Worm (Caenorhabditis elegans) whole organism, L4 larva: ENCODE data around the gene npr-22.
A peak's percentile ranks its signal among the peaks of the same experiment; 100 is the strongest.

ENCODE experiments used
- T20F7.1 ChIP-seq: fragments of 200-800 bp; sonication (Bioruptor generic); optimal IDR thresholded peaks from 2 replicates; lab custom pipeline; 2018; ENCODE audit warnings: mild to moderate bottlenecking, missing genetic modification characterization, missing compliant biosample characterization
- Y105C5A.15 ChIP-seq: fragments of 200-800 bp; sonication (Bioruptor generic); IDR thresholded peaks from 2 replicates; pipeline ENCODE4 v1.3.6; 2022; ENCODE audit warnings: missing genetic modification characterization, missing compliant biosample characterization
- Y75B8A.6 ChIP-seq: fragments of 200-800 bp; sonication (Bioruptor generic); IDR thresholded peaks from 2 replicates; pipeline ENCODE4 v1.3.6; 2022; ENCODE audit warnings: missing genetic modification reagents, missing genetic modification characterization, missing compliant biosample characterization
- ZK337.2 ChIP-seq: fragments of 200-800 bp; sonication (Bioruptor generic); IDR thresholded peaks from 2 replicates; pipeline ENCODE4 v1.3.6; 2022; ENCODE audit warnings: missing genetic modification reagents, missing genetic modification characterization, missing compliant biosample characterization
- ZK546.5 ChIP-seq, 2 experiments: sonication (generic microtip); optimal IDR thresholded peaks; 2 replicates each; lab custom pipeline; 2017; ENCODE audit warnings: missing biosample characterization in 2 of 2, missing genetic modification characterization in 2 of 2
- aha-1 ChIP-seq: fragments of 150-350 bp; peaks from one replicate; lab custom pipeline; 2014; ENCODE audit warnings: missing biosample characterization, missing genetic modification characterization
- aly-2 ChIP-seq: sonication (generic microtip); optimal IDR thresholded peaks from 2 replicates; lab custom pipeline; 2018; ENCODE audit warnings: missing biosample characterization, missing genetic modification characterization
- ama-1 ChIP-seq: fragments of 150-350 bp; optimal IDR thresholded peaks from 2 replicates; lab custom pipeline; 2014; ENCODE audit warnings: inconsistent platforms, mixed read lengths
- arid-1 ChIP-seq: fragments of 200-800 bp; sonication (Bioruptor generic); conservative IDR thresholded peaks from 2 replicates; pipeline ENCODE4 v1.3.6; 2022; ENCODE audit warnings: missing genetic modification reagents, missing genetic modification characterization, missing compliant biosample characterization
- ceh-32 ChIP-seq: sonication (generic microtip); optimal IDR thresholded peaks from 2 replicates; lab custom pipeline; 2016; ENCODE audit warnings: mild to moderate bottlenecking, missing genetic modification characterization, missing compliant biosample characterization; ENCODE audit not compliant: poor library complexity
- ceh-82 ChIP-seq: sonication (generic microtip); optimal IDR thresholded peaks from 2 replicates; lab custom pipeline; 2017; ENCODE audit warnings: missing biosample characterization, missing genetic modification characterization
- cey-2 ChIP-seq: sonication (generic microtip); optimal IDR thresholded peaks from 3 replicates; lab custom pipeline; 2017; ENCODE audit warnings: missing genetic modification characterization, mild to moderate bottlenecking, missing compliant biosample characterization, antibody characterized with exemption, borderline replicate concordance; ENCODE audit not compliant: insufficient read depth
- ctbp-1 ChIP-seq: fragments of 200-800 bp; sonication (Bioruptor generic); IDR thresholded peaks from 2 replicates; pipeline ENCODE4 v1.3.6; 2022; ENCODE audit warnings: missing genetic modification reagents, missing genetic modification characterization, missing compliant biosample characterization
- daf-12 ChIP-seq: fragments of 150-350 bp; optimal IDR thresholded peaks from 2 replicates; lab custom pipeline; 2014; ENCODE audit warnings: missing biosample characterization, missing genetic modification reagents, missing genetic modification characterization
- daf-16 ChIP-seq, 3 experiments: sonication (generic microtip); optimal IDR thresholded peaks; 2 replicates each; lab custom pipeline; 2016 to 2017; ENCODE audit warnings: missing genetic modification characterization in 3 of 3, missing genetic modification reagents in 3 of 3, mild to moderate bottlenecking in 2 of 3, missing compliant biosample characterization in 2 of 3, missing biosample characterization in 1 of 3, moderate library complexity in 1 of 3
- daf-8 ChIP-seq: fragments of 200-800 bp; sonication (Bioruptor generic); IDR thresholded peaks from 2 replicates; pipeline ENCODE4 v1.3.6; 2022; ENCODE audit warnings: missing genetic modification characterization, missing compliant biosample characterization
- dmd-6 ChIP-seq: fragments of 200-800 bp; sonication (Bioruptor generic); IDR thresholded peaks from 2 replicates; pipeline ENCODE4 v1.3.6; 2022; ENCODE audit warnings: missing genetic modification reagents, missing genetic modification characterization, missing compliant biosample characterization
- dpl-1 ChIP-seq: fragments of 150-350 bp; optimal IDR thresholded peaks from 2 replicates; lab custom pipeline; 2014; ENCODE audit warnings: missing biosample characterization, missing genetic modification reagents, missing genetic modification characterization
- duxl-1 ChIP-seq: sonication (generic microtip); optimal IDR thresholded peaks from 2 replicates; lab custom pipeline; 2016; ENCODE audit warnings: mild to moderate bottlenecking, missing genetic modification characterization, moderate library complexity, missing compliant biosample characterization; ENCODE audit not compliant: poor library complexity
- fkh-10 ChIP-seq: fragments of 150-350 bp; optimal IDR thresholded peaks from 2 replicates; lab custom pipeline; 2014; ENCODE audit warnings: missing biosample characterization, missing genetic modification reagents, missing genetic modification characterization
- fos-1 ChIP-seq: fragments of 150-350 bp; optimal IDR thresholded peaks from 2 replicates; lab custom pipeline; 2014; ENCODE audit warnings: missing biosample characterization, missing genetic modification characterization
- hlh-11 ChIP-seq: fragments of 200-800 bp; sonication (Bioruptor generic); optimal IDR thresholded peaks from 2 replicates; lab custom pipeline; 2018; ENCODE audit warnings: mild to moderate bottlenecking, missing genetic modification characterization, missing compliant biosample characterization
- hmg-1.1 ChIP-seq: fragments of 200-800 bp; sonication (Bioruptor generic); IDR thresholded peaks from 2 replicates; pipeline ENCODE4 v1.3.6; 2022; ENCODE audit warnings: missing genetic modification reagents, missing genetic modification characterization, missing compliant biosample characterization
- jun-1 ChIP-seq: fragments of 150-350 bp; optimal IDR thresholded peaks from 2 replicates; lab custom pipeline; 2014; ENCODE audit warnings: missing biosample characterization, missing genetic modification reagents, missing genetic modification characterization
- lin-13 ChIP-seq: fragments of 150-350 bp; optimal IDR thresholded peaks from 2 replicates; lab custom pipeline; 2014; ENCODE audit warnings: missing biosample characterization, missing genetic modification reagents, missing genetic modification characterization
- lin-15B ChIP-seq: fragments of 150-350 bp; sonication (generic microtip); optimal IDR thresholded peaks from 3 replicates; lab custom pipeline; 2014; ENCODE audit warnings: missing biosample characterization, missing genetic modification characterization
- lin-29 ChIP-seq: fragments of 200-800 bp; sonication (Bioruptor generic); IDR thresholded peaks from 2 replicates; pipeline ENCODE4 v1.3.6; 2022; ENCODE audit warnings: missing genetic modification reagents, missing genetic modification characterization, missing compliant biosample characterization
- lin-38 ChIP-seq: fragments of 200-800 bp; sonication (Bioruptor generic); IDR thresholded peaks from 2 replicates; pipeline ENCODE4 v1.3.6; 2022; ENCODE audit warnings: missing genetic modification reagents, missing genetic modification characterization, missing compliant biosample characterization
- lir-3 ChIP-seq: sonication (generic microtip); optimal IDR thresholded peaks from 2 replicates; lab custom pipeline; 2016; ENCODE audit warnings: mild to moderate bottlenecking, missing genetic modification characterization, missing compliant biosample characterization
- mep-1 ChIP-seq: fragments of 150-350 bp; sonication (generic microtip); optimal IDR thresholded peaks from 3 replicates; lab custom pipeline; 2014; ENCODE audit warnings: missing biosample characterization, missing genetic modification characterization
- mxl-2 ChIP-seq: fragments of 200-800 bp; sonication (Bioruptor generic); conservative IDR thresholded peaks from 2 replicates; pipeline ENCODE4 v1.3.6; 2022; ENCODE audit warnings: missing genetic modification reagents, missing genetic modification characterization, missing compliant biosample characterization
- mxl-3 ChIP-seq: fragments of 200-800 bp; sonication (Bioruptor generic); optimal IDR thresholded peaks from 2 replicates; lab custom pipeline; 2018; ENCODE audit warnings: mild to moderate bottlenecking, missing genetic modification characterization, missing compliant biosample characterization
- nhr-102 ChIP-seq: sonication (generic microtip); optimal IDR thresholded peaks from 2 replicates; lab custom pipeline; 2016; ENCODE audit warnings: mild to moderate bottlenecking, missing genetic modification characterization, moderate library complexity, missing compliant biosample characterization
- nhr-11 ChIP-seq: fragments of 150-350 bp; optimal IDR thresholded peaks from 2 replicates; lab custom pipeline; 2014; ENCODE audit warnings: missing biosample characterization, missing genetic modification characterization
- nhr-111 ChIP-seq: fragments of 200-800 bp; sonication (Bioruptor generic); optimal IDR thresholded peaks from 2 replicates; lab custom pipeline; 2018; ENCODE audit warnings: mild to moderate bottlenecking, missing genetic modification characterization, missing compliant biosample characterization
- nhr-41 ChIP-seq: fragments of 200-800 bp; sonication (Bioruptor generic); IDR thresholded peaks from 2 replicates; pipeline ENCODE4 v1.3.6; 2022; ENCODE audit warnings: missing genetic modification reagents, missing genetic modification characterization, missing compliant biosample characterization
- nhr-48 ChIP-seq: sonication (generic microtip); optimal IDR thresholded peaks from 2 replicates; lab custom pipeline; 2016; ENCODE audit warnings: mild to moderate bottlenecking, missing genetic modification characterization, missing compliant biosample characterization
- nhr-6 ChIP-seq: fragments of 150-350 bp; optimal IDR thresholded peaks from 2 replicates; lab custom pipeline; 2014; ENCODE audit warnings: missing biosample characterization, missing genetic modification characterization
- php-3 ChIP-seq: fragments of 200-800 bp; sonication (Bioruptor generic); IDR thresholded peaks from 2 replicates; pipeline ENCODE4 v1.3.6; 2022; ENCODE audit warnings: missing genetic modification reagents, missing genetic modification characterization, missing compliant biosample characterization
- pqm-1 ChIP-seq: sonication (generic microtip); optimal IDR thresholded peaks from 2 replicates; lab custom pipeline; 2017; ENCODE audit warnings: missing biosample characterization, missing genetic modification characterization
- sdz-12 ChIP-seq: fragments of 200-800 bp; sonication (Bioruptor generic); optimal IDR thresholded peaks from 2 replicates; lab custom pipeline; 2018; ENCODE audit warnings: mild to moderate bottlenecking, missing genetic modification characterization, missing compliant biosample characterization
- snpc-4 ChIP-seq: fragments of 150-350 bp; optimal IDR thresholded peaks from 2 replicates; lab custom pipeline; 2014; ENCODE audit warnings: missing biosample characterization, missing genetic modification characterization
- spr-1 ChIP-seq: sonication (generic microtip); optimal IDR thresholded peaks from 2 replicates; lab custom pipeline; 2016; ENCODE audit warnings: mild to moderate bottlenecking, missing genetic modification characterization, missing compliant biosample characterization
- unc-130 ChIP-seq: sonication (generic microtip); optimal IDR thresholded peaks from 2 replicates; lab custom pipeline; 2016; ENCODE audit warnings: missing genetic modification reagents, missing genetic modification characterization, missing compliant biosample characterization
- vab-7 ChIP-seq: fragments of 200-800 bp; sonication (Bioruptor generic); IDR thresholded peaks from 2 replicates; pipeline ENCODE4 v1.3.6; 2022; ENCODE audit warnings: missing genetic modification reagents, missing genetic modification characterization, missing compliant biosample characterization
- zag-1 ChIP-seq: fragments of 150-350 bp; optimal IDR thresholded peaks from 2 replicates; lab custom pipeline; 2014; ENCODE audit warnings: missing biosample characterization, missing genetic modification characterization
- zfp-2 ChIP-seq: sonication (generic microtip); optimal IDR thresholded peaks from 2 replicates; lab custom pipeline; 2016; ENCODE audit warnings: mild to moderate bottlenecking, missing genetic modification characterization, missing compliant biosample characterization
- zfp-3 ChIP-seq: fragments of 200-800 bp; sonication (Bioruptor generic); conservative IDR thresholded peaks from 2 replicates; pipeline ENCODE4 v1.3.6; 2022; ENCODE audit warnings: missing genetic modification reagents, missing genetic modification characterization, missing compliant biosample characterization
- zip-11 ChIP-seq: fragments of 200-800 bp; sonication (Bioruptor generic); IDR thresholded peaks from 2 replicates; pipeline ENCODE4 v1.3.6; 2022; ENCODE audit warnings: missing genetic modification characterization, missing compliant biosample characterization
- ztf-11 ChIP-seq: fragments of 150-350 bp; optimal IDR thresholded peaks from 2 replicates; lab custom pipeline; 2014; ENCODE audit warnings: missing biosample characterization, missing genetic modification characterization
- ztf-7 ChIP-seq: fragments of 150-350 bp; optimal IDR thresholded peaks from 2 replicates; lab custom pipeline; 2014; ENCODE audit warnings: missing biosample characterization, missing genetic modification characterization

Gene npr-22

ce11 chrIV:8527598-8528012 is 31.6 kb upstream of the npr-22 start (continued):
- peak; percentile 97 to 99 for TF ChIP-seq daf-16 (GFP tag; optimal IDR thresholded peaks at IDR 0.05; lab: Kevin White, UChicago)
- peak; percentile 98 for TF ChIP-seq daf-16 (tag; optimal IDR thresholded peaks at IDR 0.05; lab: Kevin White, UChicago)
- TF ChIP-seq ZK337.2 (GFP tag; lab: Robert Waterston, UW) = no peak
- no peak for TF ChIP-seq ZK546.5 (tag; optimal IDR thresholded peaks at IDR 0.05; lab: Kevin White, UChicago)
- TF ChIP-seq nhr-6 (tag; lab: Kevin White, UChicago) = peak; percentile 75
- TF ChIP-seq spr-1 (tag; lab: Kevin White, UChicago) = peak; percentile 87
- TF ChIP-seq pqm-1 (tag; lab: Kevin White, UChicago) = peak; percentile 93
- no peak for TF ChIP-seq sdz-12 (GFP tag; lab: Kevin White, UChicago)
- TF ChIP-seq ctbp-1 (GFP tag; lab: Robert Waterston, UW) = 0 out of 2 replicates have a peak, but pooled peaks have one; percentile 42
- TF ChIP-seq ceh-82 (tag; lab: Kevin White, UChicago) = no peak
- no peak for TF ChIP-seq ztf-11 (tag; lab: Kevin White, UChicago)
- peak; percentile 70 for TF ChIP-seq ztf-7 (tag; lab: Kevin White, UChicago)
- TF ChIP-seq ceh-32 (tag; lab: Kevin White, UChicago) = no peak
- no peak for TF ChIP-seq aly-2 (tag; lab: Kevin White, UChicago)
- TF ChIP-seq fkh-10 = no peak
- TF ChIP-seq daf-8 (GFP tag; lab: Robert Waterston, UW) = no peak
- TF ChIP-seq lin-13 (GFP tag; lab: Kevin White, UChicago) = peak; percentile 83
- no peak for TF ChIP-seq unc-130 (GFP tag; lab: Kevin White, UChicago)
- peak; percentile 60 for TF ChIP-seq dpl-1 (GFP tag; lab: Kevin White, UChicago)
- TF ChIP-seq mxl-2 (GFP tag; lab: Robert Waterston, UW) = peak; percentile 84
- TF ChIP-seq hmg-1.1 = peak; percentile 55
- TF ChIP-seq Y105C5A.15 = no peak
- no peak for TF ChIP-seq zag-1
- peak; percentile 99 for TF ChIP-seq nhr-48 (tag; lab: Kevin White, UChicago)
- TF ChIP-seq mep-1 (tag; lab: Kevin White, UChicago) = peak; percentile 81
- no peak for TF ChIP-seq daf-12 (tag; lab: Kevin White, UChicago)
- TF ChIP-seq lir-3 (tag; lab: Kevin White, UChicago) = no peak
- TF ChIP-seq zfp-3 (GFP tag; lab: Robert Waterston, UW) = peak; percentile 52; the same call in 1 of the 2 replicates
- no peak for TF ChIP-seq vab-7 (GFP tag; lab: Robert Waterston, UW)
- TF ChIP-seq arid-1 (GFP tag; lab: Robert Waterston, UW) = 0 out of 2 replicates have a peak, but pooled peaks have one; percentile 27
- TF ChIP-seq nhr-102 (tag; lab: Kevin White, UChicago) = peak; percentile 97
- TF ChIP-seq nhr-41 (GFP tag; lab: Robert Waterston, UW) = 0 out of 2 replicates have a peak, but pooled peaks have one; percentile 73
- peak; percentile 99 for TF ChIP-seq aha-1
- TF ChIP-seq cey-2 (tag; lab: Kevin White, UChicago) = peak; percentile 97
- TF ChIP-seq hlh-11 (tag; lab: Kevin White, UChicago) = peak; percentile 100
- TF ChIP-seq Y75B8A.6 (GFP tag; lab: Robert Waterston, UW) = 0 out of 2 replicates have a peak, but pooled peaks have one; percentile 17
- no peak for TF ChIP-seq fos-1 (tag; lab: Kevin White, UChicago)
- TF ChIP-seq lin-38 (GFP tag; lab: Robert Waterston, UW) = peak; percentile 34; the same call in 1 of the 2 replicates
- no peak for TF ChIP-seq zip-11
- no peak for TF ChIP-seq ama-1 (lab: Kevin White, UChicago)
- peak; percentile 84 for TF ChIP-seq T20F7.1 (GFP tag; lab: Kevin White, UChicago)
- TF ChIP-seq lin-15B (tag; lab: Kevin White, UChicago) = no peak
- TF ChIP-seq snpc-4 (tag; lab: Kevin White, UChicago) = no peak
- TF ChIP-seq dmd-6 (GFP tag; lab: Robert Waterston, UW) = peak; percentile 99
- TF ChIP-seq lin-29 (GFP tag; lab: Robert Waterston, UW) = no peak
- TF ChIP-seq nhr-11 = peak; percentile 95
- peak; percentile 7 for TF ChIP-seq duxl-1 (tag; lab: Kevin White, UChicago)
- TF ChIP-seq php-3 (GFP tag; lab: Robert Waterston, UW) = peak; percentile 96
- no peak for TF ChIP-seq nhr-111 (GFP tag; lab: Kevin White, UChicago)
- peak; percentile 89 for TF ChIP-seq jun-1 (tag; lab: Kevin White, UChicago)
- TF ChIP-seq zfp-2 (tag; lab: Kevin White, UChicago) = no peak
- TF ChIP-seq mxl-3 = peak; percentile 92
